Worm (Caenorhabditis elegans) whole organism, L1 larva: ENCODE measurements around the gene F53C3.8.

ENCODE experiments used
- Y116A8C.19 ChIP-seq: sonication (generic microtip); optimal IDR thresholded peaks from 2 replicates; lab custom pipeline; 2016; ENCODE audit warnings: missing compliant biosample characterization, missing genetic modification characterization, borderline replicate concordance
- alr-1 ChIP-seq: fragments of 200-800 bp; sonication (Bioruptor generic); optimal IDR thresholded peaks from 2 replicates; lab custom pipeline; 2018; ENCODE audit warnings: borderline replicate concordance, mild to moderate bottlenecking, missing genetic modification characterization, missing compliant biosample characterization
- ama-1 ChIP-seq: fragments of 150-350 bp; optimal IDR thresholded peaks from 2 replicates; lab custom pipeline; 2014
- ceh-63 ChIP-seq: fragments of 200-800 bp; sonication (Bioruptor generic); optimal IDR thresholded peaks from 2 replicates; lab custom pipeline; 2018; ENCODE audit warnings: mild to moderate bottlenecking, missing genetic modification characterization, missing compliant biosample characterization
- ceh-82 ChIP-seq, 3 experiments: fragments of 150-350 bp in 1 of 3; sonication (generic microtip) in 2 of 3; optimal IDR thresholded peaks; 2 replicates each; lab custom pipeline; 2014 to 2017; ENCODE audit warnings: missing biosample characterization in 3 of 3, missing genetic modification characterization in 3 of 3
- ceh-90 ChIP-seq: sonication (generic microtip); optimal IDR thresholded peaks from 2 replicates; lab custom pipeline; 2016; ENCODE audit warnings: missing genetic modification characterization, missing compliant biosample characterization
- ces-1 ChIP-seq: fragments of 150-350 bp; optimal IDR thresholded peaks from 2 replicates; lab custom pipeline; 2014; ENCODE audit warnings: missing biosample characterization, missing genetic modification reagents, missing genetic modification characterization
- dpl-1 ChIP-seq, 3 experiments: fragments of 150-350 bp in 2 of 3; sonication (generic microtip) in 1 of 3; optimal IDR thresholded peaks; 2 replicates each; lab custom pipeline; 2014 to 2017; ENCODE audit warnings: missing biosample characterization in 3 of 3, missing genetic modification characterization in 3 of 3, missing genetic modification reagents in 3 of 3
- efl-1 ChIP-seq, 4 experiments: fragments of 150-350 bp; optimal IDR thresholded peaks in 3 of 4; peaks in 1 of 4; 1 replicate in 1 of 4; 2 replicates in 3 of 4; lab custom pipeline; 2014; ENCODE audit warnings: missing biosample characterization in 2 of 4, missing genetic modification characterization in 2 of 4, missing genetic modification reagents in 2 of 4
- egl-13 ChIP-seq: sonication (generic microtip); optimal IDR thresholded peaks from 2 replicates; lab custom pipeline; 2016; ENCODE audit warnings: missing genotype, missing genetic modification reagents, missing genetic modification characterization, missing compliant biosample characterization
- elt-2 ChIP-seq: sonication (generic microtip); optimal IDR thresholded peaks from 2 replicates; lab custom pipeline; 2016; ENCODE audit warnings: missing genetic modification characterization, mild to moderate bottlenecking, inconsistent platforms, missing compliant biosample characterization, missing genetic modification reagents
- hpl-2 ChIP-seq: fragments of 150-350 bp; optimal IDR thresholded peaks from 2 replicates; lab custom pipeline; 2014; ENCODE audit warnings: missing biosample characterization, missing genetic modification reagents, missing genetic modification characterization
- irx-1 ChIP-seq: sonication (generic microtip); optimal IDR thresholded peaks from 2 replicates; lab custom pipeline; 2016; ENCODE audit warnings: missing genetic modification characterization, missing compliant biosample characterization
- jun-1 ChIP-seq: fragments of 150-350 bp; optimal IDR thresholded peaks from 2 replicates; lab custom pipeline; 2014; ENCODE audit warnings: missing biosample characterization, missing genetic modification reagents, missing genetic modification characterization
- lin-13 ChIP-seq: fragments of 150-350 bp; optimal IDR thresholded peaks from 2 replicates; lab custom pipeline; 2014; ENCODE audit warnings: missing biosample characterization, missing genetic modification reagents, missing genetic modification characterization
- lin-39 ChIP-seq: fragments of 150-350 bp; optimal IDR thresholded peaks from 2 replicates; lab custom pipeline; 2014; ENCODE audit warnings: missing biosample characterization, missing genetic modification reagents, missing genetic modification characterization
- lir-3 ChIP-seq: sonication (generic microtip); optimal IDR thresholded peaks from 2 replicates; lab custom pipeline; 2016; ENCODE audit warnings: mild to moderate bottlenecking, missing genetic modification characterization, moderate library complexity, missing compliant biosample characterization; ENCODE audit not compliant: poor library complexity
- mab-9 ChIP-seq: fragments of 200-800 bp; sonication (Bioruptor generic); IDR thresholded peaks from 2 replicates; pipeline ENCODE4 v1.3.6; 2022; ENCODE audit warnings: missing genetic modification reagents, missing genetic modification characterization, missing compliant biosample characterization
- mdl-1 ChIP-seq, 2 experiments: fragments of 150-350 bp; optimal IDR thresholded peaks; 2 replicates each; lab custom pipeline; 2014 to 2017; ENCODE audit warnings: missing biosample characterization in 2 of 2, missing genetic modification characterization in 2 of 2, inconsistent platforms in 1 of 2
- mep-1 ChIP-seq: fragments of 150-350 bp; optimal IDR thresholded peaks from 2 replicates; lab custom pipeline; 2014; ENCODE audit warnings: missing biosample characterization, missing genetic modification characterization
- nhr-11 ChIP-seq: fragments of 150-350 bp; optimal IDR thresholded peaks from 2 replicates; lab custom pipeline; 2014; ENCODE audit warnings: missing biosample characterization, missing genetic modification characterization
- nhr-237 ChIP-seq: fragments of 150-350 bp; optimal IDR thresholded peaks from 2 replicates; lab custom pipeline; 2014; ENCODE audit warnings: missing biosample characterization, missing genetic modification characterization
- nhr-28 ChIP-seq: fragments of 150-350 bp; optimal IDR thresholded peaks from 2 replicates; lab custom pipeline; 2014; ENCODE audit warnings: missing biosample characterization, missing genetic modification characterization
- nhr-77 ChIP-seq: fragments of 150-350 bp; optimal IDR thresholded peaks from 2 replicates; lab custom pipeline; 2014; ENCODE audit warnings: missing biosample characterization, missing genetic modification characterization
- nhr-85 ChIP-seq: sonication (generic microtip); peaks from one replicate; lab custom pipeline; 2016; ENCODE audit warnings: missing genetic modification characterization, inconsistent platforms, missing compliant biosample characterization
- nhr-90 ChIP-seq: sonication (generic microtip); optimal IDR thresholded peaks from 2 replicates; lab custom pipeline; 2016; ENCODE audit warnings: mild to moderate bottlenecking, missing genetic modification characterization, missing compliant biosample characterization; ENCODE audit not compliant: poor library complexity
- pag-3 ChIP-seq: sonication (generic microtip); optimal IDR thresholded peaks from 2 replicates; lab custom pipeline; 2017; ENCODE audit warnings: missing genetic modification characterization, mild to moderate bottlenecking, missing compliant biosample characterization, antibody characterized with exemption, borderline replicate concordance; ENCODE audit not compliant: insufficient read depth
- rnt-1 ChIP-seq: sonication (generic microtip); optimal IDR thresholded peaks from 2 replicates; lab custom pipeline; 2016; ENCODE audit warnings: mild to moderate bottlenecking, missing genetic modification characterization, moderate library complexity, missing compliant biosample characterization
- snpc-4 ChIP-seq: fragments of 150-350 bp; optimal IDR thresholded peaks from 2 replicates; lab custom pipeline; 2014; ENCODE audit warnings: missing biosample characterization, missing genetic modification characterization
- snu-23 ChIP-seq: sonication (generic microtip); optimal IDR thresholded peaks from 2 replicates; lab custom pipeline; 2016; ENCODE audit warnings: missing genetic modification characterization, missing compliant biosample characterization
- sox-4 ChIP-seq: sonication (generic microtip); optimal IDR thresholded peaks from 2 replicates; lab custom pipeline; 2016; ENCODE audit warnings: missing genetic modification characterization, missing compliant biosample characterization
- sptf-1 ChIP-seq: fragments of 150-350 bp; optimal IDR thresholded peaks from 2 replicates; lab custom pipeline; 2014; ENCODE audit warnings: missing biosample characterization, missing genetic modification characterization
- tbx-2 ChIP-seq: sonication (generic microtip); optimal IDR thresholded peaks from 2 replicates; lab custom pipeline; 2016; ENCODE audit warnings: missing genetic modification characterization, missing compliant biosample characterization
- unc-62 ChIP-seq: fragments of 150-350 bp; optimal IDR thresholded peaks from 2 replicates; lab custom pipeline; 2014; ENCODE audit warnings: missing biosample characterization, missing genetic modification reagents, missing genetic modification characterization
- vab-15 ChIP-seq: sonication (generic microtip); optimal IDR thresholded peaks from 2 replicates; lab custom pipeline; 2017; ENCODE audit warnings: missing genotype, mild to moderate bottlenecking, missing genetic modification characterization, missing compliant biosample characterization
- zag-1 ChIP-seq: fragments of 150-350 bp; optimal IDR thresholded peaks from 2 replicates; lab custom pipeline; 2014; ENCODE audit warnings: missing biosample characterization, missing genetic modification characterization

Gene F53C3.8

ce11 chrII:3864652-3865051, 26.6 kb upstream of the F53C3.8 start, which contains the start of gene nhr-261:
Gene nhr-261 (minus strand): TSS chrII:3864752.
- TF ChIP-seq nhr-11 (tag; lab: Kevin White, UChicago) (no peak), mdl-1 (tag; optimal IDR thresholded peaks at IDR 0.05; lab: Kevin White, UChicago) (no peak), mep-1 (tag; lab: Kevin White, UChicago) (no peak), pag-3 (no peak), vab-15 (tag; lab: Kevin White, UChicago) (no peak), irx-1 (tag; lab: Kevin White, UChicago) (no peak), jun-1 (tag; lab: Kevin White, UChicago) (no peak), ceh-63 (GFP tag; lab: Kevin White, UChicago) (no peak), ama-1 (lab: Kevin White, UChicago) (no peak), nhr-237 (tag; lab: Kevin White, UChicago) (no peak), tbx-2 (tag; lab: Kevin White, UChicago) (no peak), ces-1 (GFP tag; lab: Kevin White, UChicago) (no peak), mab-9 (no peak), efl-1 (optimal IDR thresholded peaks at IDR 0.05; lab: Kevin White, UChicago) (no peak), efl-1 (GFP tag; optimal IDR thresholded peaks at IDR 0.05 in 1 of 2; lab: Kevin White, UChicago) (no peak), dpl-1 (GFP tag; optimal IDR thresholded peaks at IDR 0.05; lab: Kevin White, UChicago) (no peak), sox-4 (tag; lab: Kevin White, UChicago) (no peak), snu-23 (GFP tag; lab: Kevin White, UChicago) (no peak), alr-1 (no peak), sptf-1 (tag; lab: Kevin White, UChicago) (no peak)

- no peak for TF ChIP-seq unc-62 (GFP tag; lab: Kevin White, UChicago)
- TF ChIP-seq rnt-1: no peak
These were observed 21.6 kb upstream of the F53C3.8 start, which contains the start of gene oac-10 for ce11 chrII:3869601-3870000. Gene oac-10 (plus strand): TSS chrII:3869901.

DNA sequence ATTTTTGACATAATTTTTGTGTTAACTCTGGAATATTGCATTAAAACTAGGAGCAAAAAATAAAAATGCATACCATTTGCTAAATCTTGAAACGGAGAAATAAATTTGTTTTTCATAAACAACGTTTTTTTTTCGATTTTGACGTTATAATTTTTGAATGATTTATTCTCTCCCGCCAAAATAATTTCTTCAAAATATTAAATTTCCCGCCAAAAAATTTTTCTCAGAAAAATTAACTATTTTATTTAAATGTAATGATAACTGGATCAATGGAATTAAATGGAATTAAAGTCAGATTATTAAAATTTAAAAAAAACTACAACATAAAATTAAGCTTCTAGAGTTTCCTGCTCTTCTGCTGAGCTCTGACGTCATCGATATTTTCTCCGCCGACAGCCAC, 14.1 kb upstream of the F53C3.8 start, which contains the start of gene nep-3:
Gene nep-3 (minus strand): TSS at position 101 of the 400 bp plus-strand sequence.
- TF ChIP-seq lin-13 (GFP tag; lab: Kevin White, UChicago) (no peak), nhr-77 (tag; lab: Kevin White, UChicago) (no peak), hpl-2 (no peak), ceh-90 (no peak), elt-2 (tag; lab: Kevin White, UChicago) (no peak), Y116A8C.19 (no peak), egl-13 (tag; lab: Kevin White, UChicago) (no peak), zag-1 (tag; lab: Kevin White, UChicago) (no peak), nhr-28 (tag; lab: Kevin White, UChicago) (no peak), nhr-85 (tag; lab: Kevin White, UChicago) (no peak), ceh-82 (tag; optimal IDR thresholded peaks at IDR 0.05; lab: Kevin White, UChicago) (no peak)

ce11 chrII:3877874-3878273, 13.3 kb upstream of the F53C3.8 start, which contains the start of gene sdz-7:
Gene sdz-7 (minus strand): TSS chrII:3877974.
- no peak for TF ChIP-seq mep-1 (tag; lab: Kevin White, UChicago)
- TF ChIP-seq lir-3: no peak
- no peak for TF ChIP-seq nhr-90
- TF ChIP-seq elt-2 (tag; lab: Kevin White, UChicago): no peak
- TF ChIP-seq lin-39 (tag; lab: Kevin White, UChicago): no peak
- no peak for TF ChIP-seq snpc-4 (tag; lab: Kevin White, UChicago)
